Worm (Caenorhabditis elegans) whole organism, L1 larva: Measurements from ENCODE around the gene Y39B6A.5.

ENCODE experiments used
- C34B4.2 ChIP-seq: sonication (generic microtip); optimal IDR thresholded peaks from 2 replicates; lab custom pipeline; 2017; ENCODE audit warnings: mild to moderate bottlenecking, missing genetic modification characterization, missing compliant biosample characterization
- F16B12.6 ChIP-seq: fragments of 150-350 bp; optimal IDR thresholded peaks from 2 replicates; lab custom pipeline; 2014; ENCODE audit warnings: missing biosample characterization, missing genetic modification characterization
- ama-1 ChIP-seq: fragments of 150-350 bp; optimal IDR thresholded peaks from 2 replicates; lab custom pipeline; 2014
- ceh-88 ChIP-seq: fragments of 200-800 bp; sonication (Bioruptor generic); IDR thresholded peaks from 2 replicates; pipeline ENCODE4 v1.3.6; 2022; ENCODE audit warnings: missing genetic modification characterization, missing compliant biosample characterization
- ces-1 ChIP-seq: fragments of 150-350 bp; optimal IDR thresholded peaks from 2 replicates; lab custom pipeline; 2014; ENCODE audit warnings: missing biosample characterization, missing genetic modification reagents, missing genetic modification characterization
- efl-1 ChIP-seq, 4 experiments: fragments of 150-350 bp; optimal IDR thresholded peaks in 3 of 4; peaks in 1 of 4; 1 replicate in 1 of 4; 2 replicates in 3 of 4; lab custom pipeline; 2014; ENCODE audit warnings: missing biosample characterization in 2 of 4, missing genetic modification characterization in 2 of 4, missing genetic modification reagents in 2 of 4
- efl-3 ChIP-seq: fragments of 200-800 bp; sonication (Bioruptor generic); optimal IDR thresholded peaks from 2 replicates; lab custom pipeline; 2018; ENCODE audit warnings: mild to moderate bottlenecking, missing genetic modification characterization, missing compliant biosample characterization
- egl-27 ChIP-seq, 2 experiments: fragments of 150-350 bp in 1 of 2; sonication (generic microtip); optimal IDR thresholded peaks; 3 replicates each; lab custom pipeline; 2017 to 2018; ENCODE audit warnings: missing biosample characterization in 2 of 2, missing genetic modification characterization in 2 of 2, missing genetic modification reagents in 2 of 2
- elt-2 ChIP-seq: sonication (generic microtip); optimal IDR thresholded peaks from 2 replicates; lab custom pipeline; 2016; ENCODE audit warnings: missing genetic modification characterization, mild to moderate bottlenecking, inconsistent platforms, missing compliant biosample characterization, missing genetic modification reagents
- ets-5 ChIP-seq: fragments of 200-800 bp; sonication (Bioruptor generic); IDR thresholded peaks from 2 replicates; pipeline ENCODE4 v1.3.6; 2022; ENCODE audit warnings: missing genetic modification characterization, missing compliant biosample characterization
- fkh-8 ChIP-seq: sonication (generic microtip); optimal IDR thresholded peaks from 2 replicates; lab custom pipeline; 2016; ENCODE audit warnings: mild to moderate bottlenecking, missing genetic modification characterization, missing compliant biosample characterization
- grh-1 ChIP-seq: fragments of 200-800 bp; sonication (Bioruptor generic); IDR thresholded peaks from 2 replicates; pipeline ENCODE4 v1.3.6; 2022; ENCODE audit warnings: missing genetic modification reagents, missing genetic modification characterization, missing compliant biosample characterization
- hpl-2 ChIP-seq: fragments of 150-350 bp; optimal IDR thresholded peaks from 2 replicates; lab custom pipeline; 2014; ENCODE audit warnings: missing biosample characterization, missing genetic modification reagents, missing genetic modification characterization
- irx-1 ChIP-seq: sonication (generic microtip); optimal IDR thresholded peaks from 2 replicates; lab custom pipeline; 2016; ENCODE audit warnings: missing genetic modification characterization, missing compliant biosample characterization
- jun-1 ChIP-seq: fragments of 150-350 bp; optimal IDR thresholded peaks from 2 replicates; lab custom pipeline; 2014; ENCODE audit warnings: missing biosample characterization, missing genetic modification reagents, missing genetic modification characterization
- lin-13 ChIP-seq: fragments of 150-350 bp; optimal IDR thresholded peaks from 2 replicates; lab custom pipeline; 2014; ENCODE audit warnings: missing biosample characterization, missing genetic modification reagents, missing genetic modification characterization
- lin-14 ChIP-seq: fragments of 200-800 bp; sonication (Bioruptor generic); optimal IDR thresholded peaks from 2 replicates; lab custom pipeline; 2018; ENCODE audit warnings: mild to moderate bottlenecking, missing genetic modification characterization, moderate library complexity, missing compliant biosample characterization
- lin-15B ChIP-seq: fragments of 150-350 bp; sonication (generic microtip); optimal IDR thresholded peaks from 3 replicates; lab custom pipeline; 2014; ENCODE audit warnings: missing biosample characterization, missing genetic modification characterization
- lin-35 ChIP-seq, 2 experiments: fragments of 150-350 bp; optimal IDR thresholded peaks; 2 replicates each; lab custom pipeline; 2014; ENCODE audit warnings: missing biosample characterization in 2 of 2, missing genetic modification characterization in 2 of 2, missing genetic modification reagents in 2 of 2
- lir-3 ChIP-seq: sonication (generic microtip); optimal IDR thresholded peaks from 2 replicates; lab custom pipeline; 2016; ENCODE audit warnings: mild to moderate bottlenecking, missing genetic modification characterization, moderate library complexity, missing compliant biosample characterization; ENCODE audit not compliant: poor library complexity
- mef-2 ChIP-seq: fragments of 150-350 bp; optimal IDR thresholded peaks from 2 replicates; lab custom pipeline; 2014; ENCODE audit warnings: missing biosample characterization, missing genetic modification characterization
- nhr-12 ChIP-seq: sonication (generic microtip); optimal IDR thresholded peaks from 2 replicates; lab custom pipeline; 2017; ENCODE audit warnings: missing biosample characterization, missing genetic modification characterization
- nhr-20 ChIP-seq: sonication (generic microtip); optimal IDR thresholded peaks from 2 replicates; lab custom pipeline; 2016; ENCODE audit warnings: mild to moderate bottlenecking, missing genetic modification characterization, missing compliant biosample characterization
- nhr-237 ChIP-seq: fragments of 150-350 bp; optimal IDR thresholded peaks from 2 replicates; lab custom pipeline; 2014; ENCODE audit warnings: missing biosample characterization, missing genetic modification characterization
- nhr-77 ChIP-seq: fragments of 150-350 bp; optimal IDR thresholded peaks from 2 replicates; lab custom pipeline; 2014; ENCODE audit warnings: missing biosample characterization, missing genetic modification characterization
- nhr-85 ChIP-seq: sonication (generic microtip); peaks from one replicate; lab custom pipeline; 2016; ENCODE audit warnings: missing genetic modification characterization, inconsistent platforms, missing compliant biosample characterization
- pag-3 ChIP-seq: sonication (generic microtip); optimal IDR thresholded peaks from 2 replicates; lab custom pipeline; 2017; ENCODE audit warnings: missing genetic modification characterization, mild to moderate bottlenecking, missing compliant biosample characterization, antibody characterized with exemption, borderline replicate concordance; ENCODE audit not compliant: insufficient read depth
- pax-3 ChIP-seq: fragments of 200-800 bp; sonication (Bioruptor generic); optimal IDR thresholded peaks from 2 replicates; lab custom pipeline; 2018; ENCODE audit warnings: mild to moderate bottlenecking, missing genetic modification characterization, moderate library complexity, missing compliant biosample characterization
- pqm-1 ChIP-seq: sonication (generic microtip); optimal IDR thresholded peaks from 3 replicates; lab custom pipeline; 2017; ENCODE audit warnings: missing biosample characterization, missing genetic modification characterization
- rnt-1 ChIP-seq: sonication (generic microtip); optimal IDR thresholded peaks from 2 replicates; lab custom pipeline; 2016; ENCODE audit warnings: mild to moderate bottlenecking, missing genetic modification characterization, moderate library complexity, missing compliant biosample characterization
- sptf-1 ChIP-seq: fragments of 150-350 bp; optimal IDR thresholded peaks from 2 replicates; lab custom pipeline; 2014; ENCODE audit warnings: missing biosample characterization, missing genetic modification characterization
- sup-37 ChIP-seq: fragments of 200-800 bp; sonication (Bioruptor generic); optimal IDR thresholded peaks from 2 replicates; lab custom pipeline; 2018; ENCODE audit warnings: mild to moderate bottlenecking, missing genetic modification characterization, missing compliant biosample characterization
- tlp-1 ChIP-seq: fragments of 150-350 bp; optimal IDR thresholded peaks from 2 replicates; lab custom pipeline; 2014; ENCODE audit warnings: missing biosample characterization, missing genetic modification characterization
- unc-130 ChIP-seq: fragments of 150-350 bp; optimal IDR thresholded peaks from 2 replicates; lab custom pipeline; 2017; ENCODE audit warnings: missing biosample characterization, missing genetic modification characterization, inconsistent platforms
- unc-30 ChIP-seq: sonication (generic microtip); optimal IDR thresholded peaks from 2 replicates; lab custom pipeline; 2017; ENCODE audit warnings: missing biosample characterization, missing genetic modification characterization
- unc-98 ChIP-seq: fragments of 200-800 bp; sonication (Bioruptor generic); IDR thresholded peaks from 2 replicates; pipeline ENCODE4 v1.3.6; 2022; ENCODE audit warnings: missing genetic modification characterization, missing compliant biosample characterization
- vab-15 ChIP-seq: sonication (generic microtip); optimal IDR thresholded peaks from 2 replicates; lab custom pipeline; 2017; ENCODE audit warnings: missing genotype, mild to moderate bottlenecking, missing genetic modification characterization, missing compliant biosample characterization
- zag-1 ChIP-seq: fragments of 150-350 bp; optimal IDR thresholded peaks from 2 replicates; lab custom pipeline; 2014; ENCODE audit warnings: missing biosample characterization, missing genetic modification characterization

Gene Y39B6A.5

ce11 chrV:19158664-19159063, at the start of gene Y39B6A.5 (continued):
- TF ChIP-seq lin-13 (no peak), unc-30 (tag; lab: Kevin White, UChicago) (no peak), C34B4.2 (tag; lab: Kevin White, UChicago) (no peak), egl-27 (tag; optimal IDR thresholded peaks at IDR 0.05; lab: Kevin White, UChicago) (no peak), nhr-77 (tag; lab: Kevin White, UChicago) (peak; percentile 23), nhr-85 (tag; lab: Kevin White, UChicago) (no peak), nhr-12 (no peak), lin-35 (GFP tag; optimal IDR thresholded peaks at IDR 0.05; lab: Kevin White, UChicago) (peak in 1 of 2 experiments; percentile 69), sup-37 (GFP tag; lab: Kevin White, UChicago) (no peak), jun-1 (tag; lab: Kevin White, UChicago) (peak; percentile 79), zag-1 (no peak), unc-130 (tag; lab: Kevin White, UChicago) (no peak), mef-2 (tag; lab: Kevin White, UChicago) (no peak), vab-15 (no peak), irx-1 (peak; percentile 37), tlp-1 (tag; lab: Kevin White, UChicago) (peak; percentile 54), hpl-2 (peak; percentile 25), ets-5 (no peak), pqm-1 (tag; lab: Kevin White, UChicago) (peak; percentile 82)

- TF ChIP-seq fkh-8 = no peak
- TF ChIP-seq nhr-237 (tag; lab: Kevin White, UChicago) = no peak
- no peak for TF ChIP-seq pax-3 (tag; lab: Kevin White, UChicago)
- TF ChIP-seq unc-98 (GFP tag; lab: Robert Waterston, UW) = no peak
- TF ChIP-seq jun-1 (tag; lab: Kevin White, UChicago) = no peak
- no peak for TF ChIP-seq efl-3 (GFP tag; lab: Kevin White, UChicago)
- no peak for TF ChIP-seq nhr-12
- peak; percentile 70 for TF ChIP-seq elt-2 (tag; lab: Kevin White, UChicago)
- TF ChIP-seq rnt-1 (tag; lab: Kevin White, UChicago) = no peak
- no peak for TF ChIP-seq grh-1 (GFP tag; lab: Robert Waterston, UW)
- TF ChIP-seq irx-1 = no peak
- TF ChIP-seq lin-35 (GFP tag; optimal IDR thresholded peaks at IDR 0.05; lab: Kevin White, UChicago) = peak in 1 of 2 experiments; percentile 38
- no peak for TF ChIP-seq ceh-88 (GFP tag; lab: Robert Waterston, UW)
- TF ChIP-seq lir-3 = no peak
- no peak for TF ChIP-seq lin-15B (tag; lab: Kevin White, UChicago)
- TF ChIP-seq ama-1 = no peak
- TF ChIP-seq tlp-1 (tag; lab: Kevin White, UChicago) = no peak
Measured at ce11 chrV:19206911-19207310, 48.2 kb upstream of the Y39B6A.5 start.

- peak; percentile 12 for TF ChIP-seq F16B12.6 (tag; lab: Kevin White, UChicago)
- peak; percentile 19 for TF ChIP-seq nhr-20
- TF ChIP-seq lin-14 (GFP tag; lab: Kevin White, UChicago) = peak; percentile 10
- no peak for TF ChIP-seq efl-1 (optimal IDR thresholded peaks at IDR 0.05; lab: Kevin White, UChicago)
- TF ChIP-seq efl-1 (GFP tag; optimal IDR thresholded peaks at IDR 0.05 in 1 of 2; lab: Kevin White, UChicago) = peak in 1 of 2 experiments; percentile 52
- no peak for TF ChIP-seq ces-1 (GFP tag; lab: Kevin White, UChicago)
- peak in 1 of 2 experiments; percentile 2 for TF ChIP-seq lin-35 (GFP tag; optimal IDR thresholded peaks at IDR 0.05; lab: Kevin White, UChicago)
- TF ChIP-seq nhr-85 (tag; lab: Kevin White, UChicago) = no peak
- peak; percentile 90 for TF ChIP-seq elt-2 (tag; lab: Kevin White, UChicago)
- TF ChIP-seq, all 84 proteins: peak for 6
Measured at ce11 chrV:19205450-19205849, 46.8 kb upstream of the Y39B6A.5 start.

- TF ChIP-seq lin-13 = no peak
- no peak for TF ChIP-seq sptf-1 (tag; lab: Kevin White, UChicago)
- no peak for TF ChIP-seq pag-3
- TF ChIP-seq hpl-2 = no peak
- TF ChIP-seq lin-35 (GFP tag; optimal IDR thresholded peaks at IDR 0.05; lab: Kevin White, UChicago) = peak in 1 of 2 experiments; percentile 3
- TF ChIP-seq elt-2 (tag; lab: Kevin White, UChicago) = peak; percentile 76
- TF ChIP-seq, all 84 proteins: peak for 2
Measured at ce11 chrV:19203299-19203698, 44.6 kb upstream of the Y39B6A.5 start, which contains the start of gene Y39B6A.1. TSS of gene Y39B6A.1 (minus strand) at chrV:19203607.
